Fruit fly (Drosophila melanogaster): Measurements from ENCODE around the gene CG12605.

Gene CG12605

dm6 chr3L:3970372-3971031 lies 5.9 kb upstream of the CG12605 start (continued):
- TF ChIP-seq bowl (GFP tag; IDR thresholded peaks at IDR 0.05) (no peak), twi (tag; optimal IDR thresholded peaks at IDR 0.05) (no peak), Myb (GFP tag; optimal IDR thresholded peaks at IDR 0.05) (no peak), CG11504 (tag; optimal IDR thresholded peaks at IDR 0.05) (peak; percentile 69), gem (tag; optimal IDR thresholded peaks at IDR 0.05) (peak; percentile 61), unpg (GFP tag; optimal IDR thresholded peaks at IDR 0.05) (peak; percentile 26), CG10462 (GFP tag; optimal IDR thresholded peaks at IDR 0.05) (no peak), CG3281 (GFP tag; optimal IDR thresholded peaks at IDR 0.05) (peak; percentile 59), CG11085 (GFP tag; IDR thresholded peaks at IDR 0.05) (no peak), CG10431 (GFP tag; optimal IDR thresholded peaks at IDR 0.05) (no peak), dimm (GFP tag; IDR thresholded peaks at IDR 0.05) (no peak), crp (GFP tag; optimal IDR thresholded peaks at IDR 0.05) (no peak), CG18476 (GFP tag; optimal IDR thresholded peaks at IDR 0.05) (no peak), CG7987 (GFP tag; optimal IDR thresholded peaks at IDR 0.05) (no peak), Doc2 (GFP tag; IDR thresholded peaks at IDR 0.05) (no peak), mld (GFP tag; IDR thresholded peaks at IDR 0.05; ENCODE audit: partially characterized antibody) (no peak), CG34422 (GFP tag; IDR thresholded peaks at IDR 0.05) (no peak), nerfin-1 (tag; optimal IDR thresholded peaks at IDR 0.05) (no peak), Antp (GFP tag; optimal IDR thresholded peaks at IDR 0.05) (peak; percentile 41), Dip3 (GFP tag; optimal IDR thresholded peaks at IDR 0.05) (peak; percentile 32), CG15479 (GFP tag; optimal IDR thresholded peaks at IDR 0.05) (no peak), shn (GFP tag; optimal IDR thresholded peaks at IDR 0.05) (no peak), CG9215 (GFP tag; IDR thresholded peaks at IDR 0.05) (no peak; the same call in 1 of the 2 replicates), CG15696 (tag; optimal IDR thresholded peaks at IDR 0.05) (no peak), CG12219 (GFP tag; optimal IDR thresholded peaks at IDR 0.05) (peak; percentile 9), mirr (GFP tag; optimal IDR thresholded peaks at IDR 0.05) (no peak), CG6254 (GFP tag; optimal IDR thresholded peaks at IDR 0.05) (no peak), Ets65A (GFP tag) (peak; percentile 92), lab (GFP tag; optimal IDR thresholded peaks at IDR 0.05) (peak; percentile 77), ken (GFP tag; IDR thresholded peaks at IDR 0.05) (no peak), CG14014 (GFP tag; IDR thresholded peaks at IDR 0.05) (0 out of 2 replicates have a peak, but pooled peaks have one; percentile 18), eve (GFP tag; optimal IDR thresholded peaks at IDR 0.05) (peak in 1 of 2 experiments; percentile 60), ind (GFP tag; optimal IDR thresholded peaks at IDR 0.05) (no peak), NFAT (GFP tag; IDR thresholded peaks at IDR 0.05) (no peak), sens-2 (GFP tag; IDR thresholded peaks at IDR 0.05) (0 out of 2 replicates have a peak, but pooled peaks have one; percentile 6), CG10321 (GFP tag; IDR thresholded peaks at IDR 0.05) (no peak), Nf-YC (tag; optimal IDR thresholded peaks at IDR 0.05) (no peak), Fer2 (tag; optimal IDR thresholded peaks at IDR 0.05) (no peak), Xbp1 (GFP tag; optimal IDR thresholded peaks at IDR 0.05) (peak; percentile 42), lov (optimal IDR thresholded peaks at IDR 0.05) (no peak), lov (GFP tag; IDR thresholded peaks at IDR 0.05) (no peak), CG13894 (tag; optimal IDR thresholded peaks at IDR 0.05) (no peak), kay (GFP tag; optimal IDR thresholded peaks at IDR 0.05) (no peak), CG7839 (tag; optimal IDR thresholded peaks at IDR 0.05) (peak; percentile 71), p53 (GFP tag; optimal IDR thresholded peaks at IDR 0.05) (no peak), CG13123 (GFP tag; optimal IDR thresholded peaks at IDR 0.05) (no peak), rib (GFP tag; IDR thresholded peaks at IDR 0.05) (no peak), lmd (GFP tag; IDR thresholded peaks at IDR 0.05) (peak; percentile 44; the same call in 1 of the 2 replicates), CG6854 (GFP tag; optimal IDR thresholded peaks at IDR 0.05) (no peak), ase (GFP tag; IDR thresholded peaks at IDR 0.05) (no peak), Oaz (GFP tag; IDR thresholded peaks at IDR 0.05) (no peak)
